Worm (Caenorhabditis elegans): ENCODE measurements around the gene T21C12.8.

- TF ChIP-seq F49E8.2 (tag; optimal IDR thresholded peaks at IDR 0.05; ENCODE audit: insufficient read depth) (no peak), nhr-120 (GFP tag; IDR thresholded peaks at IDR 0.05) (no peak)
Observed at ce11 chrIII:10536087-10536723, 16.6 kb downstream of the T21C12.8 start.

All from whole organism, young adult.